Worm (Caenorhabditis elegans) whole organism, L4 larva: ENCODE measurements around the gene F17C8.9.

Source experiments
- fos-1 ChIP-seq: fragments of 150-350 bp; optimal IDR thresholded peaks from 2 replicates; lab custom pipeline; 2014; ENCODE audit warnings: missing biosample characterization, missing genetic modification characterization
- lin-38 ChIP-seq: fragments of 200-800 bp; sonication (Bioruptor generic); IDR thresholded peaks from 2 replicates; pipeline ENCODE4 v1.3.6; 2022; ENCODE audit warnings: missing genetic modification reagents, missing genetic modification characterization, missing compliant biosample characterization
- nhr-11 ChIP-seq: fragments of 150-350 bp; optimal IDR thresholded peaks from 2 replicates; lab custom pipeline; 2014; ENCODE audit warnings: missing biosample characterization, missing genetic modification characterization

- TF ChIP-seq lin-38 (GFP tag; lab: Robert Waterston, UW) = no peak
- TF ChIP-seq fos-1 (tag; lab: Kevin White, UChicago) = no peak
- TF ChIP-seq nhr-11 (tag; lab: Kevin White, UChicago) = peak; percentile 50
Observed at ce11 chrIII:4687134-4687533, 47.0 kb upstream of the F17C8.9 start.
